Worm (Caenorhabditis elegans): ENCODE results near the gene fipr-7.

Gene fipr-7

ce11 chrV:10270214-10270613 lies 40.6 kb downstream of the fipr-7 start, which contains the start of gene ric-4:
Gene ric-4 (minus strand): TSS chrV:10270314.
- TF ChIP-seq mel-28 (tag; optimal IDR thresholded peaks at IDR 0.05; ENCODE audit: borderline replicate concordance) (no peak), lin-40 (tag; optimal IDR thresholded peaks at IDR 0.05) (no peak), cebp-1 (GFP tag; IDR thresholded peaks at IDR 0.05) (no peak), cebp-1 (tag; optimal IDR thresholded peaks at IDR 0.05) (no peak), lin-35 (GFP tag; optimal IDR thresholded peaks at IDR 0.05) (no peak), dpl-1 (GFP tag; optimal IDR thresholded peaks at IDR 0.05) (no peak)

- TF ChIP-seq attf-5 (GFP tag; optimal IDR thresholded peaks at IDR 0.05), result peak; percentile 0
- peak; percentile 26 for TF ChIP-seq K12H6.12 (tag; optimal IDR thresholded peaks at IDR 0.05)
- no peak for TF ChIP-seq lin-26 (GFP tag; IDR thresholded peaks at IDR 0.05)
- no peak for TF ChIP-seq let-526 (GFP tag; IDR thresholded peaks at IDR 0.05)
- TF ChIP-seq lin-35 (GFP tag; optimal IDR thresholded peaks at IDR 0.05), result peak in 1 of 3 experiments; percentile 45
- TF ChIP-seq lin-40 (tag; optimal IDR thresholded peaks at IDR 0.05), result peak; percentile 39
- 0 out of 2 replicates have a peak, but pooled peaks have one; percentile 3 for TF ChIP-seq cebp-1 (GFP tag; IDR thresholded peaks at IDR 0.05)
- peak; percentile 18 for TF ChIP-seq cebp-1 (tag; optimal IDR thresholded peaks at IDR 0.05)
- no peak for TF ChIP-seq mel-28 (tag; optimal IDR thresholded peaks at IDR 0.05; ENCODE audit: borderline replicate concordance)
Measured at ce11 chrV:10273837-10274236, 44.2 kb downstream of the fipr-7 start.

- TF ChIP-seq Y53G8AR.9 (GFP tag; conservative IDR thresholded peaks at IDR 0.05), result no peak
- no peak for TF ChIP-seq ztf-3 (GFP tag; optimal IDR thresholded peaks at IDR 0.05)
- no peak for TF ChIP-seq akir-1 (GFP tag; optimal IDR thresholded peaks at IDR 0.05)
- TF ChIP-seq snpc-3.4 (tag; optimal IDR thresholded peaks at IDR 0.05), result no peak
- no peak for TF ChIP-seq sdz-38 (tag; optimal IDR thresholded peaks at IDR 0.05)
- TF ChIP-seq snpc-4 (GFP tag; optimal IDR thresholded peaks at IDR 0.05), result no peak
- TF ChIP-seq snpc-4 (tag; optimal IDR thresholded peaks at IDR 0.05), result peak in 2 of 4 experiments; percentile 2 to 68
- TF ChIP-seq egl-44 (GFP tag; IDR thresholded peaks at IDR 0.05), result no peak
- TF ChIP-seq him-1 (tag; optimal IDR thresholded peaks at IDR 0.05), result no peak
Measured at ce11 chrV:10275619-10276018, 46.0 kb downstream of the fipr-7 start, which contains the start of gene Y22F5A.11. Gene Y22F5A.11 (minus strand): TSS chrV:10275646.

- no peak for TF ChIP-seq akir-1 (GFP tag; optimal IDR thresholded peaks at IDR 0.05)
Measured at ce11 chrV:10276038-10276437, 46.4 kb downstream of the fipr-7 start.

- TF ChIP-seq hlh-12 (tag; optimal IDR thresholded peaks at IDR 0.05) (no peak), rec-8 (tag; optimal IDR thresholded peaks at IDR 0.05) (no peak), ZK185.1 (tag; optimal IDR thresholded peaks at IDR 0.05; ENCODE audit: poor library complexity, severe bottlenecking) (peak; percentile 13), C17E4.6 (GFP tag; IDR thresholded peaks at IDR 0.05) (no peak), nhr-179 (tag; optimal IDR thresholded peaks at IDR 0.05) (no peak), nhr-80 (tag; optimal IDR thresholded peaks at IDR 0.05) (peak; percentile 70), madf-10 (tag; optimal IDR thresholded peaks at IDR 0.05) (no peak)
Measured at ce11 chrV:10277579-10277978, 48.0 kb downstream of the fipr-7 start, which contains the start of gene lys-1. Gene lys-1 (plus strand): TSS chrV:10277904.

Data from whole organism, young adult.